Worm (Caenorhabditis elegans): Measurements from ENCODE around the gene F22F7.2.

DNA sequence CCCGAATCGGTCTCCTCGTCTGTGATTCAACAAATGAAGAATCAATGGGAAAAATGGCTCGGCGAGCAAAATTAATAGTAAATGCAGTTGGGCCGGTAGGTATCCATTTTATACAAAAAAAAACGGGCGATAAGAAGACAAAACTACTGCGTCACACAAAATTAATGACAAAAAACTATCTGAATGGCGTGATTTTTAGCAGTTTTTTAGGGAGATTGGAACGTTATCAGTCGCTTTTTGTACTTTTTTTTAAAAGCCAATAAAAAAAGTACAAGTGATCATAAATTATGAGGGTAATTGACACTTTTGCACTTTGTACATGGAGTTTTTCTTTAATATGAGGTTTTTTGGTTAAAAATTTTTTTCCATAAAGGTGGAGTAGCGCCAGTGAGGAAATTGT is 582 bp downstream of the F22F7.2 start:
- TF ChIP-seq T22C8.4 (GFP tag; IDR thresholded peaks at IDR 0.05) (no peak), med-1 (GFP tag; optimal IDR thresholded peaks at IDR 0.05; ENCODE audit: insufficient read depth) (no peak), ref-1 (GFP tag; conservative IDR thresholded peaks at IDR 0.05) (no peak), flt-1 (GFP tag; IDR thresholded peaks at IDR 0.05) (no peak), klf-2 (GFP tag; conservative IDR thresholded peaks at IDR 0.05) (no peak)

Data from whole organism, midembryonic.